Fruit fly (Drosophila melanogaster): ENCODE measurements around the gene BBS8.

Gene BBS8

dm6 chr2L:421119-421821 lies 1.4 kb upstream of the BBS8 start, which contains the start of the genes CG11885 and CG13692 (continued):
- TF ChIP-seq CG12391 (tag; optimal IDR thresholded peaks at IDR 0.05) (peak; percentile 58), NC2β (GFP tag; optimal IDR thresholded peaks at IDR 0.05) (peak; percentile 58), hb (GFP tag; IDR thresholded peaks at IDR 0.05; ENCODE audit: partially characterized antibody) (peak; percentile 95), Optix (GFP tag; IDR thresholded peaks at IDR 0.05) (no peak), aop (GFP tag; IDR thresholded peaks at IDR 0.05) (no peak), CG13624 (GFP tag; optimal IDR thresholded peaks at IDR 0.05) (peak; percentile 65), gro (GFP tag; optimal IDR thresholded peaks at IDR 0.05) (peak; percentile 56), knrl (GFP tag; IDR thresholded peaks at IDR 0.05; ENCODE audit: partially characterized antibody) (peak; percentile 97), CG3838 (GFP tag; optimal IDR thresholded peaks at IDR 0.05) (no peak), CG7963 (GFP tag; IDR thresholded peaks at IDR 0.05; ENCODE audit: partially characterized antibody) (peak; percentile 96), Mad (GFP tag; optimal IDR thresholded peaks at IDR 0.05) (peak; percentile 45), chm (GFP tag; IDR thresholded peaks at IDR 0.05) (peak; percentile 22; the same call in 1 of the 2 replicates), CG4707 (GFP tag; optimal IDR thresholded peaks at IDR 0.05) (peak; percentile 1), Fer2 (tag; optimal IDR thresholded peaks at IDR 0.05) (peak; percentile 38), nerfin-2 (GFP tag; IDR thresholded peaks at IDR 0.05; ENCODE audit: partially characterized antibody) (peak; percentile 95), CG13775 (GFP tag; optimal IDR thresholded peaks at IDR 0.05) (peak; percentile 19), al (GFP tag; IDR thresholded peaks at IDR 0.05) (peak; percentile 8; the same call in 1 of the 2 replicates), kah (GFP tag; optimal IDR thresholded peaks at IDR 0.05) (no peak), CG15601 (tag; optimal IDR thresholded peaks at IDR 0.05) (peak; percentile 92), zf30C (GFP tag; optimal IDR thresholded peaks at IDR 0.05) (peak; percentile 18), CG18011 (GFP tag; optimal IDR thresholded peaks at IDR 0.05) (peak; percentile 20), tll (GFP tag; optimal IDR thresholded peaks at IDR 0.05) (peak in 1 of 2 experiments; percentile 30), CG12659 (GFP tag; optimal IDR thresholded peaks at IDR 0.05) (peak; percentile 88), ranshi (GFP tag; IDR thresholded peaks at IDR 0.05) (peak; percentile 30; the same call in 1 of the 2 replicates), ab (GFP tag; optimal IDR thresholded peaks at IDR 0.05) (no peak), tna (GFP tag; IDR thresholded peaks at IDR 0.05; ENCODE audit: partially characterized antibody) (peak; percentile 95), Vsx1 (GFP tag; optimal IDR thresholded peaks at IDR 0.05) (no peak), crp (GFP tag; optimal IDR thresholded peaks at IDR 0.05) (peak in 1 of 2 experiments; percentile 9), CG6254 (GFP tag; optimal IDR thresholded peaks at IDR 0.05) (peak; percentile 20), pnt (GFP tag; optimal IDR thresholded peaks at IDR 0.05) (no peak), CG1792 (GFP tag; optimal IDR thresholded peaks at IDR 0.05) (no peak), Dref (GFP tag; IDR thresholded peaks at IDR 0.05) (peak; percentile 96), CG12219 (GFP tag; optimal IDR thresholded peaks at IDR 0.05) (peak; percentile 23), CG8924 (tag; optimal IDR thresholded peaks at IDR 0.05) (peak; percentile 71), CG3847 (GFP tag; IDR thresholded peaks at IDR 0.05) (peak; percentile 75), CG8089 (GFP tag; optimal IDR thresholded peaks at IDR 0.05) (no peak), CG1024 (GFP tag; IDR thresholded peaks at IDR 0.05) (no peak), dmrt99B (tag; optimal IDR thresholded peaks at IDR 0.05) (peak; percentile 11), bcd (GFP tag; optimal IDR thresholded peaks at IDR 0.05) (peak; percentile 24), pho (GFP tag; optimal IDR thresholded peaks at IDR 0.05) (peak; percentile 10), CG7987 (GFP tag; optimal IDR thresholded peaks at IDR 0.05) (peak; percentile 75), ssp (GFP tag; IDR thresholded peaks at IDR 0.05) (peak; percentile 44), ato (GFP tag; IDR thresholded peaks at IDR 0.05; ENCODE audit: partially characterized antibody) (peak; percentile 97), vfl (GFP tag; optimal IDR thresholded peaks at IDR 0.05) (peak; percentile 43), CG4820 (GFP tag; optimal IDR thresholded peaks at IDR 0.05) (no peak), insv (GFP tag; optimal IDR thresholded peaks at IDR 0.05) (peak in 1 of 2 experiments; percentile 58), CG43689 (GFP tag; IDR thresholded peaks at IDR 0.05) (no peak), CG15514 (GFP tag; optimal IDR thresholded peaks at IDR 0.05) (peak; percentile 95)
